Worm (Caenorhabditis elegans) whole organism, late embryonic: ENCODE results near the gene F58E6.5.

ENCODE experiments used
- ceh-6 ChIP-seq: fragments of 200-800 bp; sonication (Bioruptor generic); optimal IDR thresholded peaks from 2 replicates; lab custom pipeline; 2018; ENCODE audit warnings: mild to moderate bottlenecking, missing genetic modification characterization, missing compliant biosample characterization
- ceh-9 ChIP-seq: sonication (generic microtip); optimal IDR thresholded peaks from 2 replicates; lab custom pipeline; 2016; ENCODE audit warnings: mild to moderate bottlenecking, missing genetic modification characterization, inconsistent platforms, missing compliant biosample characterization
- nfya-1 ChIP-seq: sonication (generic microtip); optimal IDR thresholded peaks from 2 replicates; lab custom pipeline; 2017; ENCODE audit warnings: missing genetic modification characterization, mild to moderate bottlenecking, missing compliant biosample characterization, antibody characterized with exemption, moderate library complexity
- ref-2 ChIP-seq: sonication (generic microtip); optimal IDR thresholded peaks from 2 replicates; lab custom pipeline; 2016; ENCODE audit warnings: missing genetic modification characterization, missing compliant biosample characterization

- TF ChIP-seq nfya-1 (no peak), ceh-6 (GFP tag; lab: Kevin White, UChicago) (no peak), ceh-9 (tag; lab: Kevin White, UChicago) (no peak), ref-2 (tag; lab: Kevin White, UChicago) (no peak)
Measured at ce11 chrV:9713532-9713931, 40.8 kb downstream of the F58E6.5 start, which contains the start of gene F40F9.10.
